Fruit fly (Drosophila melanogaster): ENCODE results near the gene Tmtc1.

Gene Tmtc1

DNA sequence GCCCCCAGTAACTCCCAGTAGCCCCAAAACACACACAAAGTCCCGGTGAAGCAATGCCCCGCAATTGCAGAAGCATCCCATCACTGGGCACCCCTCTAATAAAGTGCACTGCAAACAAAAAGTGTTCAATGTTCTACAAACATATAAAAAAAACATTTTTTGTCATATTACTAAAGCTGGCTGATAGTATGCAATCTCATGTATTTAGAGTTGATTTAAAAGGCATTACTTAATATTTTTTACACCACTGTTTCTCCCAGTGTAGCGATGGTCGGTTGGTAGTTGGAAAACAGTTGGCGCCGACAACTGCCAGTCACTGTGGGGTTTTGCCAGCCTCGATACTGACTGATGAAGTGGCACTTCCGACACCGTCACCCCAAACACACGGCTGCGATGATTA, 42.8 kb downstream of the Tmtc1 start (continued):
- TF ChIP-seq gem (tag; optimal IDR thresholded peaks at IDR 0.05) (peak; percentile 52), fd3F (GFP tag; optimal IDR thresholded peaks at IDR 0.05) (no peak), CG1603 (tag; optimal IDR thresholded peaks at IDR 0.05) (peak; percentile 33), Hr51 (GFP tag; optimal IDR thresholded peaks at IDR 0.05) (peak in 1 of 2 experiments; percentile 41), ham (GFP tag; IDR thresholded peaks at IDR 0.05) (no peak), Bdp1 (GFP tag; optimal IDR thresholded peaks at IDR 0.05) (no peak), btn (GFP tag; optimal IDR thresholded peaks at IDR 0.05) (no peak), Mad (GFP tag; optimal IDR thresholded peaks at IDR 0.05) (no peak), Sox102F (GFP tag; optimal IDR thresholded peaks at IDR 0.05) (peak; percentile 27), cad (GFP tag; optimal IDR thresholded peaks at IDR 0.05) (no peak), CG3726 (GFP tag; IDR thresholded peaks at IDR 0.05) (no peak), cg (GFP tag; optimal IDR thresholded peaks at IDR 0.05) (no peak), CG18764 (GFP tag; optimal IDR thresholded peaks at IDR 0.05) (no peak), tap (tag; optimal IDR thresholded peaks at IDR 0.05) (no peak), CG6854 (GFP tag; optimal IDR thresholded peaks at IDR 0.05) (no peak), CG7357 (GFP tag; IDR thresholded peaks at IDR 0.05) (no peak), CG18619 (GFP tag; optimal IDR thresholded peaks at IDR 0.05) (no peak), Lhr (GFP tag; optimal IDR thresholded peaks at IDR 0.05) (no peak), CG5953 (GFP tag; IDR thresholded peaks at IDR 0.05) (no peak), CG6683 (GFP tag; optimal IDR thresholded peaks at IDR 0.05) (no peak), Rfx (GFP tag; IDR thresholded peaks at IDR 0.05) (peak; percentile 40; the same call in 1 of the 2 replicates), CG31224 (GFP tag; IDR thresholded peaks at IDR 0.05) (no peak), pros (GFP tag; optimal IDR thresholded peaks at IDR 0.05) (no peak), chif (GFP tag; optimal IDR thresholded peaks at IDR 0.05) (no peak), CG15514 (GFP tag; optimal IDR thresholded peaks at IDR 0.05) (peak; percentile 10), ttk (GFP tag; IDR thresholded peaks at IDR 0.05) (no peak), CG2120 (GFP tag; optimal IDR thresholded peaks at IDR 0.05) (peak; percentile 60), Stat92E (GFP tag; optimal IDR thresholded peaks at IDR 0.05) (no peak), CG31365 (tag; optimal IDR thresholded peaks at IDR 0.05) (no peak), CG8924 (tag; optimal IDR thresholded peaks at IDR 0.05) (no peak), Hr3 (GFP tag; optimal IDR thresholded peaks at IDR 0.05) (no peak), jing (GFP tag; optimal IDR thresholded peaks at IDR 0.05) (no peak), knrl (GFP tag; IDR thresholded peaks at IDR 0.05; ENCODE audit: partially characterized antibody) (no peak), dimm (GFP tag; IDR thresholded peaks at IDR 0.05) (no peak), D19A (tag; optimal IDR thresholded peaks at IDR 0.05) (no peak), CG14710 (tag; optimal IDR thresholded peaks at IDR 0.05) (no peak), D19B (GFP tag; optimal IDR thresholded peaks at IDR 0.05) (no peak), CG3838 (GFP tag; optimal IDR thresholded peaks at IDR 0.05) (no peak), CG10979 (tag; optimal IDR thresholded peaks at IDR 0.05) (no peak), fd102C (GFP tag; optimal IDR thresholded peaks at IDR 0.05) (no peak), CG7556 (GFP tag; optimal IDR thresholded peaks at IDR 0.05) (peak; percentile 52), chn (GFP tag; optimal IDR thresholded peaks at IDR 0.05) (no peak), dysf (GFP tag; IDR thresholded peaks at IDR 0.05) (no peak; the same call in 2 of the 3 replicates), MESR4 (GFP tag; optimal IDR thresholded peaks at IDR 0.05) (no peak), CG10209 (GFP tag; optimal IDR thresholded peaks at IDR 0.05) (peak; percentile 6), tx (GFP tag; optimal IDR thresholded peaks at IDR 0.05) (no peak), Hmr (GFP tag; optimal IDR thresholded peaks at IDR 0.05) (peak; percentile 43), esg (GFP tag; conservative IDR thresholded peaks at IDR 0.05) (no peak), CG14667 (GFP tag; IDR thresholded peaks at IDR 0.05) (no peak), CG9932 (GFP tag; IDR thresholded peaks at IDR 0.05) (peak; percentile 45), lilli (GFP tag; optimal IDR thresholded peaks at IDR 0.05) (no peak)
